Fruit fly (Drosophila melanogaster): Measurements from ENCODE around the gene CG13895.

Gene CG13895

DNA sequence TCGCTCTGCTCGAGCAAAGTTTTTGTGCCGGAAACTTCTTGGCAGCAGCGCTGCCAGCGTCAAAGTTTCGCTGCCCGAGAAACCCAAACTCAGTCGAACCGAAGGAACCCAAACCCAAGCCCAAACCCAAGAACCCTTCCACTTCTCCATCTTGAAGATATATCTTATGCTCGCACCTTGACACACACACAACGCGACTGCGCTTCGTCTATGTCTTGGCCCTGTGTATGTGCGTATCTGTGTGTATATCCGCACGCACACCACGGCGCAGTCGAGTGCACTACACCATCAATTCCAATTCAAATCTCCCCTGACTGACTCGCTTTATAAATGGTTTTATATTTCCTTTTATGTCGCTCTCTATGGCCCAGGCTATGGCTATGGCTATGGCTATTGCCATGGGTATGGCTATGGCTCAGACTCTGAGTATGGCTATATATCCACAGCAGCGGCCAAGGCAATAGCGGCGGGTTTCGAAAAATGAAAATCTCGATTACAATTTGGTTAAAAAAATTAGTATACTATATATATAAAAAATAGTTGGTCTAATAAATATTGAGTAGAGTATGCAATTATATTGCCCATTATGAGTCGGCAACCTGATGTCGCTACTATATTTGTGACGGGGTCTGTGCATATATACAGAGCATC lies 11.5 kb downstream of the CG13895 start (continued):
- no peak for TF ChIP-seq vnd (GFP tag; IDR thresholded peaks at IDR 0.05; ENCODE audit: partially characterized antibody)
- TF ChIP-seq bcd (GFP tag; optimal IDR thresholded peaks at IDR 0.05): peak; percentile 95
- TF ChIP-seq cg (GFP tag; optimal IDR thresholded peaks at IDR 0.05): peak; percentile 84
- TF ChIP-seq CG16815 (GFP tag; optimal IDR thresholded peaks at IDR 0.05): peak; percentile 95
- TF ChIP-seq dmrt11E (tag; optimal IDR thresholded peaks at IDR 0.05): peak; percentile 98
- TF ChIP-seq hbn (GFP tag; IDR thresholded peaks at IDR 0.05; ENCODE audit: partially characterized antibody): no peak
- TF ChIP-seq CG13894 (tag; optimal IDR thresholded peaks at IDR 0.05): peak; percentile 100
- TF ChIP-seq CG8281 (tag; optimal IDR thresholded peaks at IDR 0.05): peak; percentile 88
- TF ChIP-seq Hr78 (GFP tag; optimal IDR thresholded peaks at IDR 0.05): peak in 1 of 2 experiments; percentile 89
- TF ChIP-seq Med (GFP tag): peak; percentile 95
- TF ChIP-seq Ravus (GFP tag; IDR thresholded peaks at IDR 0.05): peak; percentile 80
- TF ChIP-seq Elba2 (GFP tag; optimal IDR thresholded peaks at IDR 0.05): peak; percentile 46
- peak; percentile 94 for TF ChIP-seq CG11456 (GFP tag; IDR thresholded peaks at IDR 0.05)
- TF ChIP-seq Vsx1 (GFP tag; optimal IDR thresholded peaks at IDR 0.05): peak; percentile 89
- TF ChIP-seq tio (GFP tag; optimal IDR thresholded peaks at IDR 0.05): no peak
- peak; percentile 93 for TF ChIP-seq CG4730 (GFP tag; IDR thresholded peaks at IDR 0.05)
- TF ChIP-seq CG18619 (GFP tag; optimal IDR thresholded peaks at IDR 0.05): peak; percentile 95
- peak; percentile 9 for TF ChIP-seq BEAF-32 (GFP tag; optimal IDR thresholded peaks at IDR 0.05)
- peak; percentile 91 for TF ChIP-seq Six4 (GFP tag; optimal IDR thresholded peaks at IDR 0.05)
- TF ChIP-seq CG31365 (tag; optimal IDR thresholded peaks at IDR 0.05): peak; percentile 85
- peak; percentile 37 for TF ChIP-seq CG9609 (GFP tag; optimal IDR thresholded peaks at IDR 0.05)
- peak; percentile 40 for TF ChIP-seq Hey (tag; optimal IDR thresholded peaks at IDR 0.05)
- TF ChIP-seq Tbp (GFP tag; optimal IDR thresholded peaks at IDR 0.05): no peak
- peak; percentile 73 for TF ChIP-seq fd102C (GFP tag; optimal IDR thresholded peaks at IDR 0.05)
- peak; percentile 91 for TF ChIP-seq CG3407 (GFP tag; optimal IDR thresholded peaks at IDR 0.05)
- TF ChIP-seq zfh1 (GFP tag; IDR thresholded peaks at IDR 0.05): peak; percentile 97
- TF ChIP-seq br (optimal IDR thresholded peaks at IDR 0.05): no peak
- TF ChIP-seq CG1602 (GFP tag; optimal IDR thresholded peaks at IDR 0.05): peak; percentile 90
- TF ChIP-seq dimm (GFP tag; IDR thresholded peaks at IDR 0.05): peak; percentile 81
- TF ChIP-seq BtbVII (GFP tag; optimal IDR thresholded peaks at IDR 0.05): peak; percentile 97
- TF ChIP-seq sug (tag; optimal IDR thresholded peaks at IDR 0.05): peak; percentile 78
- TF ChIP-seq klu (GFP tag; IDR thresholded peaks at IDR 0.05): peak; percentile 87
- TF ChIP-seq CG4360 (GFP tag; IDR thresholded peaks at IDR 0.05): peak; percentile 88
- TF ChIP-seq MESR4 (GFP tag; optimal IDR thresholded peaks at IDR 0.05): peak; percentile 40
- TF ChIP-seq Nf-YA (GFP tag; IDR thresholded peaks at IDR 0.05): peak; percentile 89
- TF ChIP-seq CG30020 (tag; optimal IDR thresholded peaks at IDR 0.05): peak; percentile 72
- TF ChIP-seq gt (GFP tag; IDR thresholded peaks at IDR 0.05): peak; percentile 86
- peak; percentile 14 for TF ChIP-seq repo (GFP tag; optimal IDR thresholded peaks at IDR 0.05)
- TF ChIP-seq insv (GFP tag; optimal IDR thresholded peaks at IDR 0.05): peak in 1 of 2 experiments; percentile 47
- TF ChIP-seq nerfin-1 (tag; optimal IDR thresholded peaks at IDR 0.05): peak; percentile 93
- TF ChIP-seq Fer1 (GFP tag; optimal IDR thresholded peaks at IDR 0.05): peak; percentile 97
- peak; percentile 95 for TF ChIP-seq CG2202 (tag; optimal IDR thresholded peaks at IDR 0.05)
- peak; percentile 34 for TF ChIP-seq NC2α (GFP tag; optimal IDR thresholded peaks at IDR 0.05)
- TF ChIP-seq gce (GFP tag; IDR thresholded peaks at IDR 0.05): peak; percentile 94
- TF ChIP-seq zen (tag; optimal IDR thresholded peaks at IDR 0.05): peak; percentile 96
- peak; percentile 89 for TF ChIP-seq CG43689 (GFP tag; IDR thresholded peaks at IDR 0.05)
- peak in 1 of 3 experiments; percentile 97 for TF ChIP-seq lola (GFP tag; optimal IDR thresholded peaks at IDR 0.05)
- TF ChIP-seq D19B (GFP tag; optimal IDR thresholded peaks at IDR 0.05): peak; percentile 87
- TF ChIP-seq CkIIα-i1 (GFP tag; IDR thresholded peaks at IDR 0.05): peak; percentile 80

Measured in whole organism, embryonic.